Worm (Caenorhabditis elegans) whole organism, L1 larva: Measurements from ENCODE around the gene arle-14.

ENCODE experiments used
- C04F5.9 ChIP-seq: sonication (generic microtip); optimal IDR thresholded peaks from 2 replicates; lab custom pipeline; 2016; ENCODE audit warnings: missing genetic modification characterization, missing compliant biosample characterization
- C16A3.4 ChIP-seq: fragments of 150-350 bp; optimal IDR thresholded peaks from 2 replicates; lab custom pipeline; 2014; ENCODE audit warnings: missing biosample characterization, missing genetic modification characterization
- F16B12.6 ChIP-seq: fragments of 150-350 bp; optimal IDR thresholded peaks from 2 replicates; lab custom pipeline; 2014; ENCODE audit warnings: missing biosample characterization, missing genetic modification characterization
- Y116A8C.19 ChIP-seq: sonication (generic microtip); optimal IDR thresholded peaks from 2 replicates; lab custom pipeline; 2016; ENCODE audit warnings: missing compliant biosample characterization, missing genetic modification characterization, borderline replicate concordance
- aha-1 ChIP-seq: fragments of 150-350 bp; optimal IDR thresholded peaks from 2 replicates; lab custom pipeline; 2014; ENCODE audit warnings: missing biosample characterization, missing genetic modification characterization
- alr-1 ChIP-seq: fragments of 200-800 bp; sonication (Bioruptor generic); optimal IDR thresholded peaks from 2 replicates; lab custom pipeline; 2018; ENCODE audit warnings: borderline replicate concordance, mild to moderate bottlenecking, missing genetic modification characterization, missing compliant biosample characterization
- ama-1 ChIP-seq: fragments of 150-350 bp; optimal IDR thresholded peaks from 2 replicates; lab custom pipeline; 2014
- blmp-1 ChIP-seq: fragments of 150-350 bp; optimal IDR thresholded peaks from 2 replicates; lab custom pipeline; 2014; ENCODE audit warnings: missing biosample characterization, missing genetic modification characterization
- ceh-88 ChIP-seq: fragments of 200-800 bp; sonication (Bioruptor generic); IDR thresholded peaks from 2 replicates; pipeline ENCODE4 v1.3.6; 2022; ENCODE audit warnings: missing genetic modification characterization, missing compliant biosample characterization
- ces-1 ChIP-seq: fragments of 150-350 bp; optimal IDR thresholded peaks from 2 replicates; lab custom pipeline; 2014; ENCODE audit warnings: missing biosample characterization, missing genetic modification reagents, missing genetic modification characterization
- dpl-1 ChIP-seq, 3 experiments: fragments of 150-350 bp in 2 of 3; sonication (generic microtip) in 1 of 3; optimal IDR thresholded peaks; 2 replicates each; lab custom pipeline; 2014 to 2017; ENCODE audit warnings: missing biosample characterization in 3 of 3, missing genetic modification characterization in 3 of 3, missing genetic modification reagents in 3 of 3
- dsc-1 ChIP-seq: sonication (generic microtip); optimal IDR thresholded peaks from 2 replicates; lab custom pipeline; 2016; ENCODE audit warnings: mild to moderate bottlenecking, missing genetic modification characterization, missing compliant biosample characterization
- efl-1 ChIP-seq, 4 experiments: fragments of 150-350 bp; optimal IDR thresholded peaks in 3 of 4; peaks in 1 of 4; 1 replicate in 1 of 4; 2 replicates in 3 of 4; lab custom pipeline; 2014; ENCODE audit warnings: missing biosample characterization in 2 of 4, missing genetic modification characterization in 2 of 4, missing genetic modification reagents in 2 of 4
- efl-3 ChIP-seq: fragments of 200-800 bp; sonication (Bioruptor generic); optimal IDR thresholded peaks from 2 replicates; lab custom pipeline; 2018; ENCODE audit warnings: mild to moderate bottlenecking, missing genetic modification characterization, missing compliant biosample characterization
- elt-3 ChIP-seq, 6 experiments: fragments of 150-350 bp in 1 of 6; sonication (generic microtip); optimal IDR thresholded peaks; 2 replicates each; lab custom pipeline; 2017 to 2018; ENCODE audit warnings: missing biosample characterization in 6 of 6, missing genetic modification characterization in 6 of 6, inconsistent platforms in 1 of 6
- fkh-4 ChIP-seq: sonication (generic microtip); optimal IDR thresholded peaks from 2 replicates; lab custom pipeline; 2016; ENCODE audit warnings: missing compliant biosample characterization, missing genetic modification characterization, borderline replicate concordance
- fkh-8 ChIP-seq: sonication (generic microtip); optimal IDR thresholded peaks from 2 replicates; lab custom pipeline; 2016; ENCODE audit warnings: mild to moderate bottlenecking, missing genetic modification characterization, missing compliant biosample characterization
- hlh-17 ChIP-seq: fragments of 200-800 bp; sonication (Bioruptor generic); optimal IDR thresholded peaks from 2 replicates; lab custom pipeline; 2018; ENCODE audit warnings: missing genetic modification characterization, mild to moderate bottlenecking, missing compliant biosample characterization, moderate library complexity, borderline replicate concordance
- hlh-4 ChIP-seq: sonication (generic microtip); optimal IDR thresholded peaks from 2 replicates; lab custom pipeline; 2016; ENCODE audit warnings: mild to moderate bottlenecking, missing genetic modification characterization, missing compliant biosample characterization
- lin-13 ChIP-seq: fragments of 150-350 bp; optimal IDR thresholded peaks from 2 replicates; lab custom pipeline; 2014; ENCODE audit warnings: missing biosample characterization, missing genetic modification reagents, missing genetic modification characterization
- lin-14 ChIP-seq: fragments of 200-800 bp; sonication (Bioruptor generic); optimal IDR thresholded peaks from 2 replicates; lab custom pipeline; 2018; ENCODE audit warnings: mild to moderate bottlenecking, missing genetic modification characterization, moderate library complexity, missing compliant biosample characterization
- lin-15B ChIP-seq: fragments of 150-350 bp; sonication (generic microtip); optimal IDR thresholded peaks from 3 replicates; lab custom pipeline; 2014; ENCODE audit warnings: missing biosample characterization, missing genetic modification characterization
- lin-35 ChIP-seq, 2 experiments: fragments of 150-350 bp; optimal IDR thresholded peaks; 2 replicates each; lab custom pipeline; 2014; ENCODE audit warnings: missing biosample characterization in 2 of 2, missing genetic modification characterization in 2 of 2, missing genetic modification reagents in 2 of 2
- lin-39 ChIP-seq: fragments of 150-350 bp; optimal IDR thresholded peaks from 2 replicates; lab custom pipeline; 2014; ENCODE audit warnings: missing biosample characterization, missing genetic modification reagents, missing genetic modification characterization
- lsy-2 ChIP-seq, 2 experiments: fragments of 150-350 bp; optimal IDR thresholded peaks; 2 replicates each; lab custom pipeline; 2014; ENCODE audit warnings: missing biosample characterization in 2 of 2, missing genetic modification characterization in 2 of 2
- mef-2 ChIP-seq: fragments of 150-350 bp; optimal IDR thresholded peaks from 2 replicates; lab custom pipeline; 2014; ENCODE audit warnings: missing biosample characterization, missing genetic modification characterization
- mep-1 ChIP-seq: fragments of 150-350 bp; optimal IDR thresholded peaks from 2 replicates; lab custom pipeline; 2014; ENCODE audit warnings: missing biosample characterization, missing genetic modification characterization
- nhr-12 ChIP-seq: sonication (generic microtip); optimal IDR thresholded peaks from 2 replicates; lab custom pipeline; 2017; ENCODE audit warnings: missing biosample characterization, missing genetic modification characterization
- nhr-47 ChIP-seq: sonication (generic microtip); optimal IDR thresholded peaks from 2 replicates; lab custom pipeline; 2016; ENCODE audit warnings: mild to moderate bottlenecking, missing genetic modification characterization, moderate library complexity, missing compliant biosample characterization
- nhr-71 ChIP-seq: sonication (generic microtip); optimal IDR thresholded peaks from 2 replicates; lab custom pipeline; 2016; ENCODE audit warnings: mild to moderate bottlenecking, missing genetic modification characterization, moderate library complexity, missing compliant biosample characterization
- nhr-76 ChIP-seq: sonication (generic microtip); optimal IDR thresholded peaks from 2 replicates; lab custom pipeline; 2017; ENCODE audit warnings: missing biosample characterization, missing genetic modification characterization
- nhr-77 ChIP-seq: fragments of 150-350 bp; optimal IDR thresholded peaks from 2 replicates; lab custom pipeline; 2014; ENCODE audit warnings: missing biosample characterization, missing genetic modification characterization
- nhr-85 ChIP-seq: sonication (generic microtip); peaks from one replicate; lab custom pipeline; 2016; ENCODE audit warnings: missing genetic modification characterization, inconsistent platforms, missing compliant biosample characterization
- nhr-90 ChIP-seq: sonication (generic microtip); optimal IDR thresholded peaks from 2 replicates; lab custom pipeline; 2016; ENCODE audit warnings: mild to moderate bottlenecking, missing genetic modification characterization, missing compliant biosample characterization; ENCODE audit not compliant: poor library complexity
- pag-3 ChIP-seq: sonication (generic microtip); optimal IDR thresholded peaks from 2 replicates; lab custom pipeline; 2017; ENCODE audit warnings: missing genetic modification characterization, mild to moderate bottlenecking, missing compliant biosample characterization, antibody characterized with exemption, borderline replicate concordance; ENCODE audit not compliant: insufficient read depth
- pqm-1 ChIP-seq: sonication (generic microtip); optimal IDR thresholded peaks from 3 replicates; lab custom pipeline; 2017; ENCODE audit warnings: missing biosample characterization, missing genetic modification characterization
- skn-1 ChIP-seq: fragments of 150-350 bp; optimal IDR thresholded peaks from 2 replicates; lab custom pipeline; 2014; ENCODE audit warnings: missing biosample characterization, missing genetic modification characterization
- sptf-1 ChIP-seq: fragments of 150-350 bp; optimal IDR thresholded peaks from 2 replicates; lab custom pipeline; 2014; ENCODE audit warnings: missing biosample characterization, missing genetic modification characterization
- swsn-7 ChIP-seq: sonication (generic microtip); optimal IDR thresholded peaks from 2 replicates; lab custom pipeline; 2016; ENCODE audit warnings: missing genetic modification characterization, missing compliant biosample characterization
- tbx-2 ChIP-seq: sonication (generic microtip); optimal IDR thresholded peaks from 2 replicates; lab custom pipeline; 2016; ENCODE audit warnings: missing genetic modification characterization, missing compliant biosample characterization
- unc-86 ChIP-seq: sonication (generic microtip); optimal IDR thresholded peaks from 2 replicates; lab custom pipeline; 2016; ENCODE audit warnings: missing genetic modification characterization, missing compliant biosample characterization
- zag-1 ChIP-seq: fragments of 150-350 bp; optimal IDR thresholded peaks from 2 replicates; lab custom pipeline; 2014; ENCODE audit warnings: missing biosample characterization, missing genetic modification characterization

arle-14 gene

ce11 chrIII:5711881-5712643, 19.4 kb downstream of the arle-14 start:
- TF ChIP-seq nhr-12 (tag; lab: Kevin White, UChicago) = no peak
- TF ChIP-seq mep-1 = no peak
- no peak for TF ChIP-seq nhr-85 (tag; lab: Kevin White, UChicago)
- no peak for TF ChIP-seq efl-1 (optimal IDR thresholded peaks at IDR 0.05; lab: Kevin White, UChicago)
- TF ChIP-seq efl-1 (GFP tag; optimal IDR thresholded peaks at IDR 0.05 in 1 of 2; lab: Kevin White, UChicago) = no peak
- no peak for TF ChIP-seq pqm-1 (tag; lab: Kevin White, UChicago)
- TF ChIP-seq nhr-76 = no peak
- no peak for TF ChIP-seq hlh-17 (GFP tag; lab: Kevin White, UChicago)
- no peak for TF ChIP-seq nhr-90 (tag; lab: Kevin White, UChicago)
- TF ChIP-seq efl-3 = no peak
- no peak for TF ChIP-seq lsy-2 (tag; optimal IDR thresholded peaks at IDR 0.05; lab: Kevin White, UChicago)
- TF ChIP-seq hlh-4 = no peak
- no peak for TF ChIP-seq lin-13 (GFP tag; lab: Kevin White, UChicago)
- no peak for TF ChIP-seq ces-1 (GFP tag; lab: Kevin White, UChicago)
- no peak for TF ChIP-seq Y116A8C.19 (tag; lab: Kevin White, UChicago)
- TF ChIP-seq lin-15B (tag; lab: Kevin White, UChicago) = no peak
- no peak for TF ChIP-seq lin-39 (tag; lab: Kevin White, UChicago)
- TF ChIP-seq dpl-1 (GFP tag; optimal IDR thresholded peaks at IDR 0.05; lab: Kevin White, UChicago) = no peak
- no peak for TF ChIP-seq swsn-7 (tag; lab: Kevin White, UChicago)

- TF ChIP-seq elt-3 (tag; optimal IDR thresholded peaks at IDR 0.05; lab: Kevin White, UChicago) (peak in 1 of 6 experiments; percentile 8), lin-14 (peak; percentile 1), F16B12.6 (no peak), alr-1 (tag; lab: Kevin White, UChicago) (no peak), lin-35 (GFP tag; optimal IDR thresholded peaks at IDR 0.05; lab: Kevin White, UChicago) (peak in 1 of 2 experiments; percentile 29)
- TF ChIP-seq, all 84 proteins: peak for 3
Observed at ce11 chrIII:5714230-5714983, 21.7 kb downstream of the arle-14 start, which contains the start of gene arf-1. Gene arf-1 (plus strand): TSS chrIII:5714886.

- peak; percentile 56 for TF ChIP-seq nhr-85 (tag; lab: Kevin White, UChicago)
- TF ChIP-seq nhr-77 (tag; lab: Kevin White, UChicago) = no peak
- TF ChIP-seq tbx-2 (tag; lab: Kevin White, UChicago) = no peak
- TF ChIP-seq efl-1 (optimal IDR thresholded peaks at IDR 0.05; lab: Kevin White, UChicago) = no peak
- TF ChIP-seq efl-1 (GFP tag; optimal IDR thresholded peaks at IDR 0.05 in 1 of 2; lab: Kevin White, UChicago) = peak in 1 of 2 experiments; percentile 78
- no peak for TF ChIP-seq mef-2
- no peak for TF ChIP-seq unc-86 (tag; lab: Kevin White, UChicago)
- TF ChIP-seq blmp-1 (tag; lab: Kevin White, UChicago) = peak; percentile 31
- no peak for TF ChIP-seq ama-1 (lab: Kevin White, UChicago)
- no peak for TF ChIP-seq C04F5.9 (tag; lab: Kevin White, UChicago)
- TF ChIP-seq, all 84 proteins: peak for 3
Observed at ce11 chrIII:5714984-5715454, 22.3 kb downstream of the arle-14 start.

- TF ChIP-seq swsn-7 (tag; lab: Kevin White, UChicago) (peak; percentile 56), efl-1 (optimal IDR thresholded peaks at IDR 0.05; lab: Kevin White, UChicago) (peak; percentile 68 to 83), efl-1 (GFP tag; optimal IDR thresholded peaks at IDR 0.05 in 1 of 2; lab: Kevin White, UChicago) (peak; percentile 30 to 96), C16A3.4 (tag; lab: Kevin White, UChicago) (peak; percentile 57), efl-3 (no peak), sptf-1 (no peak), alr-1 (tag; lab: Kevin White, UChicago) (no peak), pqm-1 (tag; lab: Kevin White, UChicago) (no peak), pag-3 (tag; lab: Kevin White, UChicago) (no peak), fkh-8 (tag; lab: Kevin White, UChicago) (peak; percentile 49), nhr-71 (peak; percentile 58), skn-1 (tag; lab: Kevin White, UChicago) (peak; percentile 54), ceh-88 (GFP tag; lab: Robert Waterston, UW) (no peak), aha-1 (no peak), hlh-17 (GFP tag; lab: Kevin White, UChicago) (no peak), elt-3 (tag; optimal IDR thresholded peaks at IDR 0.05; lab: Kevin White, UChicago) (peak in 1 of 6 experiments; percentile 44), fkh-4 (no peak), nhr-47 (tag; lab: Kevin White, UChicago) (peak; percentile 40), dpl-1 (GFP tag; optimal IDR thresholded peaks at IDR 0.05; lab: Kevin White, UChicago) (peak in 2 of 3 experiments; percentile 49 to 62), zag-1 (tag; lab: Kevin White, UChicago) (no peak), ama-1 (lab: Kevin White, UChicago) (no peak), dsc-1 (tag; lab: Kevin White, UChicago) (peak; percentile 30)
Observed at ce11 chrIII:5715467-5715866, 22.8 kb downstream of the arle-14 start.
